Worm (Caenorhabditis elegans) whole organism, L2 larva: Measurements from ENCODE around the gene unc-17.

ENCODE experiments used
- alr-1 ChIP-seq: fragments of 150-350 bp; optimal IDR thresholded peaks from 2 replicates; lab custom pipeline; 2014; ENCODE audit warnings: missing biosample characterization, missing genetic modification characterization
- ama-1 ChIP-seq: fragments of 150-350 bp; optimal IDR thresholded peaks from 2 replicates; lab custom pipeline; 2018; ENCODE audit warnings: inconsistent platforms
- mdl-1 ChIP-seq, 2 experiments: fragments of 150-350 bp in 1 of 2; sonication (generic microtip) in 1 of 2; optimal IDR thresholded peaks; 2 replicates each; lab custom pipeline; 2017; ENCODE audit warnings: missing biosample characterization in 2 of 2, missing genetic modification characterization in 2 of 2
- nhr-237 ChIP-seq: fragments of 150-350 bp; optimal IDR thresholded peaks from 2 replicates; lab custom pipeline; 2014; ENCODE audit warnings: missing biosample characterization, missing genetic modification characterization
- sem-4 ChIP-seq: fragments of 150-350 bp; optimal IDR thresholded peaks from 2 replicates; lab custom pipeline; 2014; ENCODE audit warnings: missing biosample characterization, missing genetic modification reagents, missing genetic modification characterization
- unc-62 ChIP-seq: fragments of 150-350 bp; optimal IDR thresholded peaks from 2 replicates; lab custom pipeline; 2014; ENCODE audit warnings: missing biosample characterization, missing genetic modification reagents, missing genetic modification characterization
- zag-1 ChIP-seq: fragments of 150-350 bp; optimal IDR thresholded peaks from 2 replicates; lab custom pipeline; 2014; ENCODE audit warnings: missing biosample characterization, missing genetic modification characterization

- TF ChIP-seq alr-1 (tag; lab: Kevin White, UChicago): no peak
- TF ChIP-seq mdl-1 (tag; optimal IDR thresholded peaks at IDR 0.05; lab: Kevin White, UChicago): no peak
- no peak for TF ChIP-seq nhr-237 (tag; lab: Kevin White, UChicago)
- no peak for TF ChIP-seq sem-4 (tag; lab: Kevin White, UChicago)
- TF ChIP-seq ama-1: no peak
- no peak for TF ChIP-seq unc-62 (GFP tag; lab: Kevin White, UChicago)
- TF ChIP-seq zag-1 (tag; lab: Kevin White, UChicago): no peak
Observed at ce11 chrIV:3654823-3655222, 30.3 kb upstream of the unc-17 start.
